Fruit fly (Drosophila melanogaster) whole organism, wandering third instar larva: Measurements from ENCODE around the gene CG33270.

ENCODE experiments used
- Abd-B ChIP-seq: fragments of >200 bp; optimal IDR thresholded peaks from 2 replicates; lab custom pipeline; 2017; ENCODE audit warnings: missing biosample characterization, missing genetic modification characterization
- CG32264 ChIP-seq: fragments of 200-800 bp; sonication (Bioruptor generic); optimal IDR thresholded peaks from 2 replicates; lab custom pipeline; 2016; ENCODE audit warnings: missing biosample characterization, missing genetic modification characterization
- CG9705 ChIP-seq: fragments of 200-800 bp; sonication (Bioruptor generic); optimal IDR thresholded peaks from 2 replicates; lab custom pipeline; 2018; ENCODE audit warnings: missing biosample characterization, mild to moderate bottlenecking, missing genetic modification characterization
- CrebA ChIP-seq: fragments of 200-800 bp; sonication (Bioruptor generic); optimal IDR thresholded peaks from 2 replicates; lab custom pipeline; 2016; ENCODE audit warnings: missing biosample characterization, mild to moderate bottlenecking, missing genetic modification characterization, borderline replicate concordance
- Dfd ChIP-seq: fragments of >200 bp; optimal IDR thresholded peaks from 2 replicates; lab custom pipeline; 2017; ENCODE audit warnings: missing biosample characterization, missing genetic modification characterization
- Dif ChIP-seq: fragments of 200-275, 200-300 bp; sonication (Bioruptor generic); optimal IDR thresholded peaks from 2 replicates; lab custom pipeline; 2018; ENCODE audit warnings: missing biosample characterization, missing genetic modification characterization; ENCODE audit not compliant: partially characterized antibody
- GATAd ChIP-seq: sonication (Bioruptor generic); optimal IDR thresholded peaks from 2 replicates; lab custom pipeline; 2016; ENCODE audit warnings: missing biosample characterization, missing genetic modification characterization
- HLH106 ChIP-seq: fragments of 200-800 bp; optimal IDR thresholded peaks from 3 replicates; lab custom pipeline; 2019; ENCODE audit warnings: missing biosample characterization, mild to moderate bottlenecking, missing genetic modification characterization, moderate library complexity
- Hnf4 ChIP-seq: fragments of 200-800 bp; sonication (Bioruptor generic); optimal IDR thresholded peaks from 2 replicates; lab custom pipeline; 2016; ENCODE audit warnings: missing biosample characterization, mild to moderate bottlenecking, missing genetic modification characterization
- Hr78 ChIP-seq: fragments of >200 bp; optimal IDR thresholded peaks from 2 replicates; lab custom pipeline; 2017; ENCODE audit warnings: missing biosample characterization, missing genetic modification characterization
- Hr83 ChIP-seq: fragments of 200-300 bp; sonication (Bioruptor generic); optimal IDR thresholded peaks from 2 replicates; lab custom pipeline; 2016; ENCODE audit warnings: missing biosample characterization, mild to moderate bottlenecking, missing genetic modification characterization, moderate library complexity; ENCODE audit not compliant: poor library complexity, severe bottlenecking
- Jra ChIP-seq: sonication (Bioruptor generic); optimal IDR thresholded peaks from 2 replicates; lab custom pipeline; 2016; ENCODE audit warnings: missing biosample characterization, missing genetic modification characterization
- Mio ChIP-seq: sonication (Bioruptor generic); optimal IDR thresholded peaks from 2 replicates; lab custom pipeline; 2016; ENCODE audit warnings: missing biosample characterization, missing genetic modification characterization
- Myc ChIP-seq: fragments of >200 bp; optimal IDR thresholded peaks from 2 replicates; lab custom pipeline; 2017
- N ChIP-seq: fragments of >200 bp; optimal IDR thresholded peaks from 2 replicates; lab custom pipeline; 2018; ENCODE audit warnings: missing biosample characterization, missing external identifiers, missing genetic modification characterization
- OdsH ChIP-seq: fragments of 200-800 bp; sonication (Bioruptor generic); optimal IDR thresholded peaks from 2 replicates; lab custom pipeline; 2016; ENCODE audit warnings: missing biosample characterization, mild to moderate bottlenecking, missing genetic modification characterization
- Rel ChIP-seq, 2 experiments: fragments of 200-800 bp; sonication (Bioruptor generic) in 1 of 2; optimal IDR thresholded peaks; 2 replicates in 1 of 2; 3 replicates in 1 of 2; lab custom pipeline; 2016 to 2019; ENCODE audit warnings: mild to moderate bottlenecking in 2 of 2, missing biosample characterization in 2 of 2, missing genetic modification characterization in 2 of 2, moderate library complexity in 1 of 2
- Sp1 ChIP-seq: fragments of 200-800 bp; sonication (Bioruptor generic); optimal IDR thresholded peaks from 3 replicates; lab custom pipeline; 2019; ENCODE audit warnings: missing biosample characterization, mild to moderate bottlenecking, missing genetic modification characterization, moderate library complexity
- Vsx2 ChIP-seq: fragments of 200-300, 225-300 bp; sonication (Bioruptor generic); optimal IDR thresholded peaks from 2 replicates; lab custom pipeline; 2018; ENCODE audit warnings: missing biosample characterization, missing genetic modification characterization; ENCODE audit not compliant: partially characterized antibody
- br ChIP-seq: fragments of 200-800 bp; sonication (Bioruptor generic); optimal IDR thresholded peaks from 2 replicates; lab custom pipeline; 2016; ENCODE audit warnings: missing biosample characterization, missing genetic modification characterization
- brk ChIP-seq: fragments of 200-800 bp; sonication (Bioruptor generic); optimal IDR thresholded peaks from 2 replicates; lab custom pipeline; 2016; ENCODE audit warnings: missing biosample characterization, mild to moderate bottlenecking, missing genetic modification characterization
- dl ChIP-seq, 2 experiments: fragments of 175-275, 200-275 bp in 1 of 2; fragments of 200-275 bp in 1 of 2; sonication (Bioruptor generic); optimal IDR thresholded peaks; lab custom pipeline; 2018; ENCODE audit warnings: mild to moderate bottlenecking in 2 of 2, missing biosample characterization in 2 of 2, missing genetic modification characterization in 2 of 2, moderate library complexity in 2 of 2; ENCODE audit not compliant: partially characterized antibody in 2 of 2, insufficient read depth in 1 of 2
- dmrt93B ChIP-seq: fragments of 200-800 bp; sonication (Bioruptor generic); optimal IDR thresholded peaks from 2 replicates; lab custom pipeline; 2018; ENCODE audit warnings: missing biosample characterization, mild to moderate bottlenecking, missing genetic modification characterization
- ey ChIP-seq: fragments of 200-800 bp; sonication (Bioruptor generic); optimal IDR thresholded peaks from 2 replicates; lab custom pipeline; 2016; ENCODE audit warnings: missing biosample characterization, missing genetic modification characterization
- foxo ChIP-seq, 2 experiments: fragments of 200-800 bp; sonication (Bioruptor generic); optimal IDR thresholded peaks; 2 replicates in 1 of 2; 3 replicates in 1 of 2; lab custom pipeline; 2016 to 2017; ENCODE audit warnings: missing biosample characterization in 2 of 2, missing genetic modification characterization in 2 of 2
- fru ChIP-seq: fragments of 200-800 bp; sonication (Bioruptor generic); optimal IDR thresholded peaks from 3 replicates; lab custom pipeline; 2016; ENCODE audit warnings: missing biosample characterization, mild to moderate bottlenecking, missing genetic modification characterization
- h ChIP-seq: fragments of 200-800 bp; sonication (Bioruptor generic); optimal IDR thresholded peaks from 3 replicates; lab custom pipeline; 2016; ENCODE audit warnings: missing biosample characterization, mild to moderate bottlenecking, missing genetic modification characterization
- jim ChIP-seq: fragments of 175-275, 200-325 bp; sonication (Bioruptor generic); optimal IDR thresholded peaks from 2 replicates; lab custom pipeline; 2016; ENCODE audit warnings: missing biosample characterization, mild to moderate bottlenecking, missing genetic modification characterization
- lola ChIP-seq: fragments of >200 bp; optimal IDR thresholded peaks from 2 replicates; lab custom pipeline; 2017; ENCODE audit warnings: missing biosample characterization, missing genetic modification characterization
- pan ChIP-seq: fragments of >200 bp; optimal IDR thresholded peaks from 2 replicates; lab custom pipeline; 2017
- psq ChIP-seq: fragments of 200-800 bp; sonication (Bioruptor generic); optimal IDR thresholded peaks from 3 replicates; lab custom pipeline; 2017; ENCODE audit warnings: missing biosample characterization, mild to moderate bottlenecking, missing genetic modification characterization, moderate library complexity
- rgr ChIP-seq: fragments of 200-800 bp; sonication (Bioruptor generic); optimal IDR thresholded peaks from 3 replicates; lab custom pipeline; 2016; ENCODE audit warnings: missing biosample characterization, mild to moderate bottlenecking, missing genetic modification characterization
- sage ChIP-seq: fragments of 200-800 bp; sonication (Bioruptor generic); optimal IDR thresholded peaks from 2 replicates; lab custom pipeline; 2016; ENCODE audit warnings: missing biosample characterization, mild to moderate bottlenecking, missing genetic modification characterization
- sv ChIP-seq: fragments of 200-800 bp; sonication (Bioruptor generic); optimal IDR thresholded peaks from 3 replicates; lab custom pipeline; 2016; ENCODE audit warnings: missing biosample characterization, missing genetic modification characterization
- tai ChIP-seq: sonication (Bioruptor generic); optimal IDR thresholded peaks from 2 replicates; lab custom pipeline; 2016; ENCODE audit warnings: missing biosample characterization, missing genetic modification characterization
- usp ChIP-seq: fragments of >200 bp; optimal IDR thresholded peaks from 2 replicates; lab custom pipeline; 2017; ENCODE audit warnings: missing biosample characterization, missing genetic modification characterization
- woc ChIP-seq: sonication (Bioruptor generic); optimal IDR thresholded peaks from 2 replicates; lab custom pipeline; 2016; ENCODE audit warnings: missing biosample characterization, mild to moderate bottlenecking, missing genetic modification characterization

The CG33270 gene

dm6 chr3L:11553672-11554068 lies 24.8 kb downstream of the CG33270 start:
- TF ChIP-seq tai (GFP tag; lab: Kevin White, UChicago) (peak; percentile 54), Jra (no peak), jim (no peak), lola (GFP tag; lab: Kevin White, UChicago) (no peak), GATAd (GFP tag; lab: Kevin White, UChicago) (no peak)
- TF ChIP-seq, all 38 proteins: peak for 1

dm6 chr3L:11552996-11553671 lies 25.3 kb downstream of the CG33270 start:
- TF ChIP-seq Sp1 (GFP tag; lab: Kevin White, UChicago) (peak; percentile 47), pan (lab: Kevin White, UChicago) (no peak), Dif (GFP tag; lab: Kevin White, UChicago) (peak; percentile 99), N (GFP tag; lab: Kevin White, UChicago) (peak; percentile 70), Mio (no peak), fru (GFP tag; lab: Kevin White, UChicago) (peak; percentile 90), Hr78 (GFP tag; lab: Kevin White, UChicago) (no peak), h (GFP tag; lab: Kevin White, UChicago) (peak; percentile 66), dl (GFP tag; optimal IDR thresholded peaks at IDR 0.05; lab: Kevin White, UChicago; ENCODE audit: insufficient read depth in 1 of 2, partially characterized antibody in 2 of 2) (peak; percentile 88 to 95), Hnf4 (peak; percentile 17), lola (GFP tag; lab: Kevin White, UChicago) (no peak), brk (GFP tag; lab: Kevin White, UChicago) (peak; percentile 79), foxo (GFP tag; optimal IDR thresholded peaks at IDR 0.05; lab: Kevin White, UChicago) (peak in 1 of 2 experiments; percentile 3), Rel (GFP tag; optimal IDR thresholded peaks at IDR 0.05; lab: Kevin White, UChicago) (peak; percentile 34), Rel (tag; optimal IDR thresholded peaks at IDR 0.05; lab: Kevin White, UChicago) (peak; percentile 41), CG9705 (no peak), CrebA (peak; percentile 86), OdsH (GFP tag; lab: Kevin White, UChicago) (peak; percentile 35), Jra (peak; percentile 32), woc (GFP tag; lab: Kevin White, UChicago) (peak; percentile 0), Vsx2 (GFP tag; lab: Kevin White, UChicago) (peak; percentile 65), psq (GFP tag; lab: Kevin White, UChicago) (peak; percentile 80), CG32264 (GFP tag; lab: Kevin White, UChicago) (peak; percentile 24), sage (GFP tag; lab: Kevin White, UChicago) (peak; percentile 36), jim (no peak), Abd-B (GFP tag; lab: Kevin White, UChicago) (peak; percentile 34), br (GFP tag; lab: Kevin White, UChicago) (peak; percentile 1), rgr (GFP tag; lab: Kevin White, UChicago) (peak; percentile 25)
- TF ChIP-seq, all 38 proteins: peak for 21

dm6 chr3L:11551949-11552348 lies 26.5 kb downstream of the CG33270 start:
- TF ChIP-seq sage (GFP tag; lab: Kevin White, UChicago), result no peak
- TF ChIP-seq psq (GFP tag; lab: Kevin White, UChicago), result peak; percentile 12
- no peak for TF ChIP-seq tai (GFP tag; lab: Kevin White, UChicago)
- TF ChIP-seq Mio, result no peak
- no peak for TF ChIP-seq dl (GFP tag; optimal IDR thresholded peaks at IDR 0.05; lab: Kevin White, UChicago; ENCODE audit: insufficient read depth in 1 of 2, partially characterized antibody in 2 of 2)
- TF ChIP-seq usp (GFP tag; lab: Kevin White, UChicago), result no peak
- no peak for TF ChIP-seq Vsx2 (GFP tag; lab: Kevin White, UChicago)
- TF ChIP-seq Myc (lab: Kevin White, UChicago), result no peak
- TF ChIP-seq fru (GFP tag; lab: Kevin White, UChicago), result peak; percentile 46
- no peak for TF ChIP-seq woc (GFP tag; lab: Kevin White, UChicago)
- TF ChIP-seq CG32264 (GFP tag; lab: Kevin White, UChicago), result no peak
- no peak for TF ChIP-seq jim
- TF ChIP-seq Hnf4, result peak; percentile 21
- peak; percentile 43 for TF ChIP-seq rgr (GFP tag; lab: Kevin White, UChicago)
- TF ChIP-seq h (GFP tag; lab: Kevin White, UChicago), result peak; percentile 26
- TF ChIP-seq Jra, result no peak
- no peak for TF ChIP-seq CrebA
- TF ChIP-seq HLH106 (tag; lab: Kevin White, UChicago), result peak; percentile 23
- no peak for TF ChIP-seq Dfd (GFP tag; lab: Kevin White, UChicago)
- no peak for TF ChIP-seq N (GFP tag; lab: Kevin White, UChicago)
- TF ChIP-seq pan (lab: Kevin White, UChicago), result no peak
- TF ChIP-seq sv (GFP tag; lab: Kevin White, UChicago), result no peak
- TF ChIP-seq Rel (GFP tag; optimal IDR thresholded peaks at IDR 0.05; lab: Kevin White, UChicago), result no peak
- no peak for TF ChIP-seq Rel (tag; optimal IDR thresholded peaks at IDR 0.05; lab: Kevin White, UChicago)
- TF ChIP-seq Hr78 (GFP tag; lab: Kevin White, UChicago), result no peak
- TF ChIP-seq br (GFP tag; lab: Kevin White, UChicago), result peak; percentile 15
- peak; percentile 1 for TF ChIP-seq brk (GFP tag; lab: Kevin White, UChicago)
- no peak for TF ChIP-seq Dif (GFP tag; lab: Kevin White, UChicago)
- no peak for TF ChIP-seq dmrt93B (GFP tag; lab: Kevin White, UChicago)
- no peak for TF ChIP-seq Hr83 (GFP tag; lab: Kevin White, UChicago)
- peak; percentile 29 for TF ChIP-seq Sp1 (GFP tag; lab: Kevin White, UChicago)
- TF ChIP-seq GATAd (GFP tag; lab: Kevin White, UChicago), result no peak
- TF ChIP-seq ey (GFP tag; lab: Kevin White, UChicago), result peak; percentile 39
- TF ChIP-seq Abd-B (GFP tag; lab: Kevin White, UChicago), result no peak
- TF ChIP-seq foxo (GFP tag; optimal IDR thresholded peaks at IDR 0.05; lab: Kevin White, UChicago), result peak in 1 of 2 experiments; percentile 43
- peak; percentile 28 for TF ChIP-seq OdsH (GFP tag; lab: Kevin White, UChicago)
